Fruit fly (Drosophila melanogaster): ENCODE data around the gene mRpL2.
A peak's percentile ranks its signal among the peaks of the same experiment; 100 is the strongest.

mRpL2 gene

dm6 chr3L:11096195-11096908, 24.3 kb upstream of the mRpL2 start, which contains the start of the genes CG46439, Iyd and CG33947 (continued):
- peak; percentile 9 for TF ChIP-seq Asciz (GFP tag; optimal IDR thresholded peaks at IDR 0.05)
- TF ChIP-seq dati (GFP tag; IDR thresholded peaks at IDR 0.05), result no peak
- TF ChIP-seq Sry-δ (GFP tag; optimal IDR thresholded peaks at IDR 0.05), result no peak
- no peak for TF ChIP-seq CG2202 (tag; optimal IDR thresholded peaks at IDR 0.05)
- no peak for TF ChIP-seq fd96Cb (tag; optimal IDR thresholded peaks at IDR 0.05)
- no peak for TF ChIP-seq mam (GFP tag; optimal IDR thresholded peaks at IDR 0.05)
- TF ChIP-seq CG34376 (GFP tag; optimal IDR thresholded peaks at IDR 0.05), result peak; percentile 41
- peak; percentile 38 for TF ChIP-seq CG13296 (GFP tag; optimal IDR thresholded peaks at IDR 0.05)
- peak; percentile 37; the same call in 1 of the 2 replicates for TF ChIP-seq Bgb (GFP tag; IDR thresholded peaks at IDR 0.05; ENCODE audit: partially characterized antibody)
- no peak for TF ChIP-seq Ravus (GFP tag; IDR thresholded peaks at IDR 0.05)
- no peak for TF ChIP-seq CG12942 (GFP tag; optimal IDR thresholded peaks at IDR 0.05)
- TF ChIP-seq CG10979 (tag; optimal IDR thresholded peaks at IDR 0.05), result no peak
- no peak for TF ChIP-seq CG11695 (GFP tag; IDR thresholded peaks at IDR 0.05)
- TF ChIP-seq CG6765 (GFP tag; optimal IDR thresholded peaks at IDR 0.05), result no peak
- no peak for TF ChIP-seq HmgD (GFP tag; optimal IDR thresholded peaks at IDR 0.05)
- TF ChIP-seq gsb-n (tag; optimal IDR thresholded peaks at IDR 0.05), result no peak
- no peak for TF ChIP-seq tap (tag; optimal IDR thresholded peaks at IDR 0.05)
- no peak for TF ChIP-seq CG8765 (GFP tag; IDR thresholded peaks at IDR 0.05)
- no peak for TF ChIP-seq Kr (GFP tag; optimal IDR thresholded peaks at IDR 0.05)
- no peak for TF ChIP-seq Dfd (GFP tag; optimal IDR thresholded peaks at IDR 0.05)
- no peak for TF ChIP-seq dimm (GFP tag; IDR thresholded peaks at IDR 0.05)
- TF ChIP-seq Oaz (GFP tag; IDR thresholded peaks at IDR 0.05), result no peak
- TF ChIP-seq CG4328 (GFP tag; optimal IDR thresholded peaks at IDR 0.05), result no peak
- no peak for TF ChIP-seq Rx (GFP tag; IDR thresholded peaks at IDR 0.05)
- TF ChIP-seq Gug (GFP tag; IDR thresholded peaks at IDR 0.05), result no peak
- no peak for TF ChIP-seq Ada2b (GFP tag; IDR thresholded peaks at IDR 0.05)
- no peak for TF ChIP-seq salm (tag; optimal IDR thresholded peaks at IDR 0.05)
- TF ChIP-seq B-H1 (GFP tag; IDR thresholded peaks at IDR 0.05), result no peak
- no peak for TF ChIP-seq CG1832 (GFP tag; optimal IDR thresholded peaks at IDR 0.05)
- TF ChIP-seq Nf-YC (tag; optimal IDR thresholded peaks at IDR 0.05), result peak; percentile 13
- no peak for TF ChIP-seq CG8924 (tag; optimal IDR thresholded peaks at IDR 0.05)
- no peak for TF ChIP-seq CG17612 (GFP tag; IDR thresholded peaks at IDR 0.05)
- TF ChIP-seq CG1602 (GFP tag; optimal IDR thresholded peaks at IDR 0.05), result no peak
- no peak for TF ChIP-seq her (GFP tag; optimal IDR thresholded peaks at IDR 0.05)
- TF ChIP-seq CrebB (tag; optimal IDR thresholded peaks at IDR 0.05), result no peak
- TF ChIP-seq mirr (GFP tag; optimal IDR thresholded peaks at IDR 0.05), result no peak
- TF ChIP-seq btn (GFP tag; optimal IDR thresholded peaks at IDR 0.05), result no peak
- TF ChIP-seq HmgZ (tag; optimal IDR thresholded peaks at IDR 0.05), result peak; percentile 13
- TF ChIP-seq CG4707 (GFP tag; optimal IDR thresholded peaks at IDR 0.05), result no peak
- TF ChIP-seq CG15073 (GFP tag; optimal IDR thresholded peaks at IDR 0.05), result no peak
- no peak for TF ChIP-seq CG11456 (GFP tag; IDR thresholded peaks at IDR 0.05)
- TF ChIP-seq CG14050 (GFP tag; IDR thresholded peaks at IDR 0.05), result no peak
- no peak for TF ChIP-seq CG31365 (tag; optimal IDR thresholded peaks at IDR 0.05)
- no peak for TF ChIP-seq CG32767 (GFP tag; IDR thresholded peaks at IDR 0.05)
- no peak for TF ChIP-seq CG6813 (GFP tag; optimal IDR thresholded peaks at IDR 0.05)
- no peak for TF ChIP-seq CG14860 (GFP tag; IDR thresholded peaks at IDR 0.05; ENCODE audit: partially characterized antibody)
- no peak for TF ChIP-seq CG13123 (GFP tag; optimal IDR thresholded peaks at IDR 0.05)
- no peak for TF ChIP-seq HHEX (GFP tag; optimal IDR thresholded peaks at IDR 0.05)
- TF ChIP-seq CG17359 (tag; optimal IDR thresholded peaks at IDR 0.05), result peak; percentile 14
- TF ChIP-seq CG10209 (GFP tag; optimal IDR thresholded peaks at IDR 0.05), result peak; percentile 19
- TF ChIP-seq CG8478 (optimal IDR thresholded peaks at IDR 0.05), result no peak

All from whole organism, embryonic.